Fruit fly (Drosophila melanogaster): Measurements from ENCODE around the gene Act5C.

Gene Act5C

dm6 chrX:5895821-5896550, 4.7 kb upstream of the Act5C start (continued):
- TF ChIP-seq insv (GFP tag; optimal IDR thresholded peaks at IDR 0.05) (no peak), CG1529 (GFP tag; optimal IDR thresholded peaks at IDR 0.05) (peak; percentile 92), Mad (GFP tag; optimal IDR thresholded peaks at IDR 0.05) (peak; percentile 69), CG14441 (GFP tag; IDR thresholded peaks at IDR 0.05) (peak; percentile 86), CG18011 (GFP tag; optimal IDR thresholded peaks at IDR 0.05) (peak; percentile 61), CG16813 (GFP tag; IDR thresholded peaks at IDR 0.05; ENCODE audit: partially characterized antibody) (no peak), HHEX (GFP tag; optimal IDR thresholded peaks at IDR 0.05) (peak; percentile 81), CG13296 (GFP tag; optimal IDR thresholded peaks at IDR 0.05) (peak; percentile 68), CG15011 (GFP tag; optimal IDR thresholded peaks at IDR 0.05) (peak; percentile 69), CG3065 (GFP tag; optimal IDR thresholded peaks at IDR 0.05) (peak; percentile 49), lola (GFP tag; optimal IDR thresholded peaks at IDR 0.05) (peak in 1 of 3 experiments; percentile 76), NK7.1 (GFP tag; optimal IDR thresholded peaks at IDR 0.05) (peak; percentile 83), gem (tag; optimal IDR thresholded peaks at IDR 0.05) (peak; percentile 91), CG10462 (GFP tag; optimal IDR thresholded peaks at IDR 0.05) (peak; percentile 81), CG3847 (GFP tag; IDR thresholded peaks at IDR 0.05) (peak; percentile 76), CG4404 (GFP tag; IDR thresholded peaks at IDR 0.05) (peak; percentile 78), otp (GFP tag; IDR thresholded peaks at IDR 0.05) (peak; percentile 96), CG8359 (GFP tag; optimal IDR thresholded peaks at IDR 0.05; ENCODE audit: borderline replicate concordance) (peak; percentile 77), Stat92E (GFP tag; optimal IDR thresholded peaks at IDR 0.05) (peak in 1 of 3 experiments; percentile 59), CG31224 (GFP tag; IDR thresholded peaks at IDR 0.05) (peak; percentile 79), E2f1 (GFP tag; IDR thresholded peaks at IDR 0.05) (peak; percentile 90), CG7271 (tag; optimal IDR thresholded peaks at IDR 0.05) (peak; percentile 13), amos (GFP tag; IDR thresholded peaks at IDR 0.05; ENCODE audit: partially characterized antibody) (no peak), Xbp1 (GFP tag; optimal IDR thresholded peaks at IDR 0.05) (peak; percentile 91), Taf1 (GFP tag; IDR thresholded peaks at IDR 0.05) (peak; percentile 84), Awh (GFP tag; IDR thresholded peaks at IDR 0.05) (peak; percentile 92), lilli (GFP tag; optimal IDR thresholded peaks at IDR 0.05) (peak; percentile 79), nerfin-1 (tag; optimal IDR thresholded peaks at IDR 0.05) (peak; percentile 81), Usf (GFP tag; optimal IDR thresholded peaks at IDR 0.05) (peak; percentile 70), CG4360 (GFP tag; IDR thresholded peaks at IDR 0.05) (peak; percentile 73), bab2 (GFP tag; optimal IDR thresholded peaks at IDR 0.05) (peak; percentile 87), CrebB (tag; optimal IDR thresholded peaks at IDR 0.05) (peak; percentile 84), Doc3 (GFP tag; IDR thresholded peaks at IDR 0.05; ENCODE audit: partially characterized antibody) (no peak), sob (GFP tag; IDR thresholded peaks at IDR 0.05) (peak; percentile 90), dan (GFP tag; IDR thresholded peaks at IDR 0.05) (peak; percentile 69), schlank (tag; optimal IDR thresholded peaks at IDR 0.05) (peak; percentile 28), CG31388 (GFP tag; optimal IDR thresholded peaks at IDR 0.05) (peak; percentile 74), hbn (GFP tag; IDR thresholded peaks at IDR 0.05; ENCODE audit: partially characterized antibody) (no peak), gt (GFP tag; IDR thresholded peaks at IDR 0.05) (peak; percentile 91), usp (GFP tag; optimal IDR thresholded peaks at IDR 0.05) (no peak), ems (GFP tag; optimal IDR thresholded peaks at IDR 0.05) (peak; percentile 88), CG6683 (GFP tag; optimal IDR thresholded peaks at IDR 0.05) (peak; percentile 57), CG10321 (GFP tag; IDR thresholded peaks at IDR 0.05) (peak; percentile 72), br (optimal IDR thresholded peaks at IDR 0.05) (no peak), CG11093 (GFP tag; IDR thresholded peaks at IDR 0.05) (peak; percentile 86; the same call in 2 of the 3 replicates), pan (optimal IDR thresholded peaks at IDR 0.05) (no peak), pan (GFP tag; optimal IDR thresholded peaks at IDR 0.05 in 1 of 2, IDR thresholded peaks at IDR 0.05 in 1 of 2) (peak in 1 of 2 experiments; percentile 92), jing (GFP tag; optimal IDR thresholded peaks at IDR 0.05) (peak; percentile 88), CG30403 (GFP tag; optimal IDR thresholded peaks at IDR 0.05) (peak; percentile 89)

Data from whole organism, embryonic.